Fruit fly (Drosophila melanogaster): ENCODE data around the gene CG15561.
A peak's percentile ranks its signal among the peaks of the same experiment; 100 is the strongest.

Gene CG15561

dm6 chr3R:31222125-31222889 lies 6.6 kb upstream of the CG15561 start (continued):
- peak; percentile 85 for TF ChIP-seq Xbp1 (GFP tag; optimal IDR thresholded peaks at IDR 0.05)
- TF ChIP-seq CG3065 (GFP tag; optimal IDR thresholded peaks at IDR 0.05), result peak; percentile 71
- TF ChIP-seq pnt (GFP tag; optimal IDR thresholded peaks at IDR 0.05), result peak; percentile 83
- no peak for TF ChIP-seq Poxn (GFP tag; IDR thresholded peaks at IDR 0.05)
- no peak for TF ChIP-seq peb (GFP tag; IDR thresholded peaks at IDR 0.05)
- TF ChIP-seq lab (GFP tag; optimal IDR thresholded peaks at IDR 0.05), result peak; percentile 89
- peak; percentile 63 for TF ChIP-seq CG18011 (GFP tag; optimal IDR thresholded peaks at IDR 0.05)
- peak; percentile 74 for TF ChIP-seq luna (GFP tag; optimal IDR thresholded peaks at IDR 0.05)
- TF ChIP-seq CG7271 (tag; optimal IDR thresholded peaks at IDR 0.05), result no peak
- TF ChIP-seq dati (GFP tag; IDR thresholded peaks at IDR 0.05), result no peak
- peak; percentile 85 for TF ChIP-seq Dek (tag; optimal IDR thresholded peaks at IDR 0.05)
- peak; percentile 82 for TF ChIP-seq CG10543 (GFP tag; optimal IDR thresholded peaks at IDR 0.05)
- TF ChIP-seq ro (GFP tag; IDR thresholded peaks at IDR 0.05), result no peak
- TF ChIP-seq Xrp1 (GFP tag; IDR thresholded peaks at IDR 0.05), result no peak
- peak; percentile 50 for TF ChIP-seq CG4854 (GFP tag; optimal IDR thresholded peaks at IDR 0.05)
- TF ChIP-seq zen2 (GFP tag; IDR thresholded peaks at IDR 0.05; ENCODE audit: partially characterized antibody), result no peak
- TF ChIP-seq pros (GFP tag; optimal IDR thresholded peaks at IDR 0.05), result peak; percentile 63
- peak; percentile 71 for TF ChIP-seq CG6683 (GFP tag; optimal IDR thresholded peaks at IDR 0.05)
- peak; percentile 58 for TF ChIP-seq CG4707 (GFP tag; optimal IDR thresholded peaks at IDR 0.05)
- no peak for TF ChIP-seq chinmo (GFP tag; IDR thresholded peaks at IDR 0.05; ENCODE audit: partially characterized antibody)
- no peak for TF ChIP-seq bbx (GFP tag; IDR thresholded peaks at IDR 0.05; ENCODE audit: partially characterized antibody)
- TF ChIP-seq CG18764 (GFP tag; optimal IDR thresholded peaks at IDR 0.05), result peak; percentile 71
- TF ChIP-seq ap (GFP tag; IDR thresholded peaks at IDR 0.05), result no peak
- TF ChIP-seq psq (GFP tag; optimal IDR thresholded peaks at IDR 0.05), result no peak
- peak; percentile 29 for TF ChIP-seq gcm2 (GFP tag; optimal IDR thresholded peaks at IDR 0.05)
- peak; percentile 89 for TF ChIP-seq bab2 (GFP tag; optimal IDR thresholded peaks at IDR 0.05)
- no peak for TF ChIP-seq CG7963 (GFP tag; IDR thresholded peaks at IDR 0.05; ENCODE audit: partially characterized antibody)
- TF ChIP-seq CG1602 (GFP tag; optimal IDR thresholded peaks at IDR 0.05), result peak; percentile 73
- TF ChIP-seq odd (GFP tag; optimal IDR thresholded peaks at IDR 0.05), result peak; percentile 74
- TF ChIP-seq CG11093 (GFP tag; IDR thresholded peaks at IDR 0.05), result peak; percentile 66; the same call in 2 of the 3 replicates
- peak; percentile 70 for TF ChIP-seq zfh2 (GFP tag; optimal IDR thresholded peaks at IDR 0.05)
- TF ChIP-seq CG3847 (GFP tag; IDR thresholded peaks at IDR 0.05), result no peak
- peak; percentile 27 for TF ChIP-seq sqz (GFP tag; optimal IDR thresholded peaks at IDR 0.05)
- peak; percentile 82 for TF ChIP-seq CG6813 (GFP tag; optimal IDR thresholded peaks at IDR 0.05)
- peak; percentile 90 for TF ChIP-seq CG12769 (tag; optimal IDR thresholded peaks at IDR 0.05)
- TF ChIP-seq hb (GFP tag; IDR thresholded peaks at IDR 0.05; ENCODE audit: partially characterized antibody), result no peak
- no peak for TF ChIP-seq E2f1 (GFP tag; IDR thresholded peaks at IDR 0.05)
- no peak for TF ChIP-seq CG31224 (GFP tag; IDR thresholded peaks at IDR 0.05)
- TF ChIP-seq CG13424 (tag; optimal IDR thresholded peaks at IDR 0.05), result peak; percentile 90
- peak; percentile 42 for TF ChIP-seq ab (GFP tag; optimal IDR thresholded peaks at IDR 0.05)
- TF ChIP-seq danr (GFP tag; IDR thresholded peaks at IDR 0.05), result no peak
- TF ChIP-seq Atf-2 (GFP tag; optimal IDR thresholded peaks at IDR 0.05), result peak; percentile 83
- peak in 1 of 2 experiments; percentile 68 for TF ChIP-seq crp (GFP tag; optimal IDR thresholded peaks at IDR 0.05)
- TF ChIP-seq CG42726 (GFP tag; IDR thresholded peaks at IDR 0.05; ENCODE audit: partially characterized antibody), result no peak
- TF ChIP-seq tap (tag; optimal IDR thresholded peaks at IDR 0.05), result peak; percentile 76
- TF ChIP-seq z (GFP tag; IDR thresholded peaks at IDR 0.05), result no peak
- TF ChIP-seq pho (GFP tag; optimal IDR thresholded peaks at IDR 0.05), result peak; percentile 84
- TF ChIP-seq CG2129 (GFP tag; IDR thresholded peaks at IDR 0.05; ENCODE audit: partially characterized antibody), result no peak
- TF ChIP-seq CG9876 (GFP tag; optimal IDR thresholded peaks at IDR 0.05), result peak; percentile 63
